Fruit fly (Drosophila melanogaster): ENCODE measurements around the gene CG31687.
"Not testable (repeated sequence)": the region's sequence is repeated elsewhere in the genome, so short reads cannot be mapped to it uniquely, and the experiment has no call there.

Gene CG31687

DNA sequence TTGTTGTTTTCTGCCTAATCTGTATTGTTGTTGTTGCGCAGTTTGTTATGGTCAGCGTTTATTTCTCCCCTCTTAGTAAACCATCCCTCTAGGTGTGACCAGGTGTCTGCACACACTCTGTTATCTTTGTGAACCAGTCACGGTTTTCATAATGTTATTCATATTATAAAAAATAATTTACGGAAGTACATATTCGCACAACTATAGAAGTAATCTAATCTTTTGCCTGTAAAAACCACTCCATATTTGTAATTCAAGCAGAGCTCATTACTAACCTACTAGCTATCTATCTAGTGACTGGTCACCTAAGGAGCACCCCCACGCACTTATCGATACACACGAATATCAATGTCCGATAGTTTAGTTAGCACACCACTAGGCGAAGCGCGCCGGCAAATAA, at the start of gene CG31687, which contains the start of gene CG31683:
Gene CG31687 (plus strand): TSS at position 362 of the 400 bp plus-strand sequence.
Gene CG31683 (minus strand): TSS at position 101 of the 400 bp plus-strand sequence.
- not testable (repeated sequence) for TF ChIP-seq pad, CG5204, Clk (GFP tag; optimal IDR thresholded peaks at IDR 0.05)

DNA sequence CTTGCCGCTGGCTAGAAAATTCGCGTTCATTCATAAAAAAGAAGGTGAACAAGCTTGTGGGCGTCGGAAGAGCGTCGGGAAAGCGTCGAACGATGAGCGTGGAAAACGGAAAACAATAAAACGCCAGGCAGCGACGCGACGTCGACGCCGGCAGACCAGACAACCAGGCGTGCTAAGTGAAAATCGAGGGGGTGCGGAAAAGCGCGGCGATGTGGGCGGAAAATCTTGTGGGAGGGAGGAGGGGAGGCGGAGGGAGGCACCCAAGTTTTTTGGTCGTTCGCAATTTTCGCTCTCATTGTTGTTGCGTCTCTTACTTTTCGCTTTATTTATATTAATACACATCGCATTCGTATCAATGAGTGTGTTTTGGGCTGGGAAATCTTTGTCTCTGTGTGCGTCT, 49.1 kb upstream of the CG31687 start:
- no peak for TF ChIP-seq bab1 (GFP tag; optimal IDR thresholded peaks at IDR 0.05)
- TF ChIP-seq cnc (optimal IDR thresholded peaks at IDR 0.05): no peak

DNA sequence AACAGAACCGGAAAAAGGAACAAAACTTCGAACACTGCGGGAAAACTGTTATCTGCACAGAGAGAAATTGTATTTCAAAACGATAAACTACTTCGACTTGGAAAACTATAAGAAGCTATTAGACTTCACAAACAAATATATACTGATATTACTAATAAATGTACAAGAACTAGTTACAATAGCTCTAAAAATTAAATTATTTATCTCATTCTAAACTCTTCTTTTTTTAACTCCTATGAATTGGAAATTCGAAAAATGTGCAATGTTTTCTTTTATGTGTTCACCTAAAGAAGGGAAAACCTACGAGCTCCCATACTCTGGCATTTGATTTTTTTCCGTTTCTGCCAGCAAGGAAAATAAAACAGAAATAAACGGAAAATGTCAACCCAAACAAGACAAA, 48.6 kb upstream of the CG31687 start:
- TF ChIP-seq Mnt (GFP tag; optimal IDR thresholded peaks at IDR 0.05) (no peak), kay (GFP tag; ENCODE audit: borderline replicate concordance) (peak; percentile 51)

DNA sequence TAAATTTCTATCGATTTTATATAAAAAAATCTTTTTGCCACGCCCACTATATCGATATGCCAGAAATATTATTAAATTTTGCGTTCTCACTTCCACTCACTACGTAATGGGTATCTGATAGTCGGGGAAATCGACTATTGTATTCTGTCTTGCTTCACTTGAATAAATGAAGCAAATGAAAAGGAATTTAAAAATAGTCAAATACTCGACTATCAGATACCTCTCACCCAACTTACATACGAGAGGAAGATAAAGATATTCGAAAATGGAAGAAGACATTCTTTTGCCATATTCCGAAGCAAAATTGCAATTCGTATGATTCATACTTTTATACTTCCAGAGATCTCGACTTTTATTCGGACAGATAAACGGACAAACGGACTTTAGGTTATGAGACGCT, 36.2 kb upstream of the CG31687 start:
- TF ChIP-seq CG14711 (tag; optimal IDR thresholded peaks at IDR 0.05) (no peak), CG5204 (GFP tag; optimal IDR thresholded peaks at IDR 0.05) (no peak), tj (GFP tag; optimal IDR thresholded peaks at IDR 0.05) (no peak), Hr96 (GFP tag; optimal IDR thresholded peaks at IDR 0.05) (no peak), cnc (optimal IDR thresholded peaks at IDR 0.05) (no peak)

DNA sequence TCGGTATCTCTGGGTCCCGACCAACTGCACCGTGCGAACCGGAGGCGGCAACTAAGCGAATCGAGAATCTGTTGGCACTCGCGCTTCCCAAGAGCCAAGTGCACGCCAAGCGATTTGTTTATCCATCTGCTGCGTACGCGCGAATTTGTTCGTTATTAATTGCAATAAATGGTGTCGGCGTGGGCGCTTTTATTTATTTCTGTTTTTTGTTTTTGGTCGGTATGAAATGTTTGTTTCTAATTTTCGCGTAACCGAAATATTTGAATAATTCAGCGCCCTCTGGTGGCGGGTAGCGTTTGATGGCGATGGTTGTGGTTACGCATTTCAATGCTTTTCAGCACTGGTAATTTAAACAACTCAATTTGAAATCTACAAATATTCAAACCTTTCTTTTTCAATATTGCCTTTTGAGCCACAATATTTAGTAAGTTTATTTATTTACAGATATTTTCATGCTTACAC, 35.2 kb upstream of the CG31687 start, which contains the start of gene CG10947:
Gene CG10947 (minus strand): TSS at position 51 of the 462 bp plus-strand sequence.
- TF ChIP-seq CG14711 (tag; optimal IDR thresholded peaks at IDR 0.05) (no peak), CG11617 (GFP tag; optimal IDR thresholded peaks at IDR 0.05) (no peak), bab1 (GFP tag; optimal IDR thresholded peaks at IDR 0.05) (peak; percentile 76), CG5204 (GFP tag; optimal IDR thresholded peaks at IDR 0.05) (peak; percentile 14), CG1620 (GFP tag; optimal IDR thresholded peaks at IDR 0.05) (peak; percentile 79), ovo (GFP tag; optimal IDR thresholded peaks at IDR 0.05) (peak; percentile 40), kay (GFP tag; ENCODE audit: borderline replicate concordance) (no peak), Mnt (GFP tag; optimal IDR thresholded peaks at IDR 0.05) (peak; percentile 29), CG7045 (GFP tag; optimal IDR thresholded peaks at IDR 0.05) (peak; percentile 2), CG33017 (tag; optimal IDR thresholded peaks at IDR 0.05) (no peak), cic (GFP tag; optimal IDR thresholded peaks at IDR 0.05) (no peak), tj (GFP tag; optimal IDR thresholded peaks at IDR 0.05) (no peak), Hr96 (GFP tag; optimal IDR thresholded peaks at IDR 0.05) (peak; percentile 45), Crg-1 (GFP tag; optimal IDR thresholded peaks at IDR 0.05) (peak; percentile 59), pad (GFP tag; optimal IDR thresholded peaks at IDR 0.05) (peak; percentile 24), cnc (optimal IDR thresholded peaks at IDR 0.05) (no peak), CG7101 (tag; optimal IDR thresholded peaks at IDR 0.05) (peak; percentile 46), toe (GFP tag; optimal IDR thresholded peaks at IDR 0.05) (peak; percentile 60), Clk (GFP tag; optimal IDR thresholded peaks at IDR 0.05) (no peak), CG12768 (GFP tag; optimal IDR thresholded peaks at IDR 0.05) (no peak)

DNA sequence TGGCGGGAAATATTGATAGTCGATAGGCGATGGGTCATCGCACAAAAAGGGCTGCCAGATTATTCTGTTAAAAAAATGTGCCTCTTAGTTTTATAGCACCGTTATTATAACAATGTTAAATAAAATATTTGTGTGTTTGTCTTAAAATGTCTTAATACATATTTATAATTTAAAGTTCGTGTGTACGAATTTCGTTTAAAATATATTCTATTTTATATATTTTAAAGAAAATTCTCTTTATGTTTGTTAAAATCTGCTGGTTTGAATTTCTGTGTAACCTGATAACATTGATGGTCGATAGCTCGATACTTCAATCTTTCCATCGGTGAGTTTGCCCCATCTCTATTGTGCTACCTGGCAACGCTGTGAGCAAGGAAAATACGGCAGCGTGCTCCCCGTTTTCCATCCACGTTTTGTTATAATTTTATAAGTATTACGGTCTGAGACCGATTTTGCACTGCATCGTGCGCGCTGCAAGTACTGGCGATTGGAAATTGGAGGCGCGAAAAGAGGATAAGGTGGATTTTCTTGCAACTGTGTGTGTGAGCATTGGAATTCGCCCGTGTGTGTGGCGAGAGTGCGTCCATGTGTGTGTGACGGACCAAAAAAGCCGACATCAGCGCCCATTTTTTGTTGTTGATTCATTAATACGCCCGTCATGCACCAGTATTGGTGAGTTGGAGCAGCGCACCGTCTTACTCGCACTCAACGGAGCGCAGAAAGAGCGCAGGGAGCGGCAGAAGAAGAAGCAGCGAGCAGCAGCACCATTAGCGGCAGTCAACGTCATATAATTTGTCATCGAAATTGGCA, 33.1 kb upstream of the CG31687 start, which contains the start of the genes CG10949 and Arpc2:
Gene CG10949 (minus strand): TSS at position 165 of the 810 bp plus-strand sequence.
Gene Arpc2 (plus strand): TSS at position 304 of the 810 bp plus-strand sequence.
- TF ChIP-seq tj (GFP tag; optimal IDR thresholded peaks at IDR 0.05) (peak; percentile 92), bab1 (GFP tag; optimal IDR thresholded peaks at IDR 0.05) (no peak), CG7045 (GFP tag; optimal IDR thresholded peaks at IDR 0.05) (no peak), kay (GFP tag; ENCODE audit: borderline replicate concordance) (peak; percentile 97), cnc (optimal IDR thresholded peaks at IDR 0.05) (no peak), pad (GFP tag; optimal IDR thresholded peaks at IDR 0.05) (no peak), CG14711 (tag; optimal IDR thresholded peaks at IDR 0.05) (peak; percentile 72), Clk (GFP tag; optimal IDR thresholded peaks at IDR 0.05) (peak; percentile 30), Mnt (GFP tag; optimal IDR thresholded peaks at IDR 0.05) (peak; percentile 92), toe (GFP tag; optimal IDR thresholded peaks at IDR 0.05) (peak; percentile 67), cic (GFP tag; optimal IDR thresholded peaks at IDR 0.05) (peak; percentile 45), Hr96 (GFP tag; optimal IDR thresholded peaks at IDR 0.05) (no peak), CG7101 (tag; optimal IDR thresholded peaks at IDR 0.05) (peak; percentile 74), ovo (GFP tag; optimal IDR thresholded peaks at IDR 0.05) (peak; percentile 47), CG1620 (GFP tag; optimal IDR thresholded peaks at IDR 0.05) (peak; percentile 54), CG12768 (GFP tag; optimal IDR thresholded peaks at IDR 0.05) (peak; percentile 31), CG5204 (GFP tag; optimal IDR thresholded peaks at IDR 0.05) (peak; percentile 56), CG33017 (tag; optimal IDR thresholded peaks at IDR 0.05) (peak; percentile 75), CG11617 (GFP tag; optimal IDR thresholded peaks at IDR 0.05) (peak; percentile 67), Crg-1 (GFP tag; optimal IDR thresholded peaks at IDR 0.05) (peak; percentile 59)
